Worm (Caenorhabditis elegans): ENCODE results near the gene ZK353.4.

Gene ZK353.4

ce11 chrIII:8417968-8418267, 28.5 kb upstream of the ZK353.4 start, which contains the start of gene sor-1:
Gene sor-1 (plus strand): TSS chrIII:8418168.
- TF ChIP-seq ets-7 (tag; optimal IDR thresholded peaks at IDR 0.05), result no peak
- TF ChIP-seq hmbx-1 (tag; optimal IDR thresholded peaks at IDR 0.05), result no peak
- no peak for TF ChIP-seq scrt-1 (GFP tag; IDR thresholded peaks at IDR 0.05)

DNA sequence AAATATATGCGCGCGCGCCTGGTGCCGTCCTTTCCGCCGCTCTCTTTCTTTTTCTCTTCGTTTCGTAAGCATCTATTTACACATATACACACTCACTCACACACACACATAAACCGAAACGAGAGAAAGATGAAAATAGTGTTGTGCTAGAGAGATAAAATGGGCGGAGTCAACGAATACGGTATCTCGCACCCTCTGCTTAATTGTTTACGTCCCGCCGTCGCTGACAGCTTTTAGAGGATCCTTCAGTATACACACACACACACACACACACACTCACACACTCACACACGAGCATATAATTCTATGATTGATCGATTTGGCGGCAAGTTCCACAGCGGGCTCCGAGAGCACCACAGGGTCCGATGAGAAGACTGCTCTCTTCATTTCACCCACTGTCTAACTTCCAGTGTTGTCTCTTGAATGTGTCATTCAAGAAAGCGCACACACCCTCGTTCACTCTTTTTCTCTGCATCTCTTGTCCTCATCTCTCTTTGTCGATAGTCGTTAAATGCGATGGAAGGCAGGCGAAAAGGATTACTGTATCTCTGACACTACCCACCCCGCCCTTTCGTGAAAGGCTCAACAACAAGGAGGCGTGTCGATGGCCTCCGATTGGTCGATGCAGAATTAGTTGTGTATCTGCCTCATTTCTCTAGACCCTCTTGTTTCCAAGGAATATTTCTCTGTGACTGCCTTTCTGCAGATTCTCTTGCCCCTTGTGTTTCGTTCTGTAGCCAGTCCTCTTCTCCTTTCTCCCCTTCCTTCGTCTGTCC, 27.9 kb upstream of the ZK353.4 start:
- TF ChIP-seq F13C5.2 (tag; optimal IDR thresholded peaks at IDR 0.05) (peak; percentile 15), aly-1 (tag; optimal IDR thresholded peaks at IDR 0.05) (no peak), hmg-4 (GFP tag; optimal IDR thresholded peaks at IDR 0.05) (peak; percentile 47), tbx-37 (GFP tag; conservative IDR thresholded peaks at IDR 0.05) (no peak), pes-1 (GFP tag; IDR thresholded peaks at IDR 0.05) (no peak), ceh-13 (GFP tag; optimal IDR thresholded peaks at IDR 0.05) (no peak), ceh-36 (tag; optimal IDR thresholded peaks at IDR 0.05) (no peak), tbx-11 (GFP tag; IDR thresholded peaks at IDR 0.05) (no peak), flt-1 (GFP tag; IDR thresholded peaks at IDR 0.05) (0 out of 2 replicates have a peak, but pooled peaks have one; percentile 2), ets-7 (tag; optimal IDR thresholded peaks at IDR 0.05) (no peak), ama-1 (optimal IDR thresholded peaks at IDR 0.05) (no peak), hnd-1 (tag; optimal IDR thresholded peaks at IDR 0.05) (no peak), B0310.2 (tag; optimal IDR thresholded peaks at IDR 0.05) (peak; percentile 26), hmbx-1 (tag; optimal IDR thresholded peaks at IDR 0.05) (no peak), tra-4 (tag; optimal IDR thresholded peaks at IDR 0.05) (no peak), sea-1 (GFP tag; conservative IDR thresholded peaks at IDR 0.05) (no peak), scrt-1 (GFP tag; IDR thresholded peaks at IDR 0.05) (no peak)

ce11 chrIII:8416871-8417191, 27.4 kb upstream of the ZK353.4 start:
- TF ChIP-seq aly-1 (tag; optimal IDR thresholded peaks at IDR 0.05) (no peak), tbx-11 (GFP tag; IDR thresholded peaks at IDR 0.05) (no peak), tbx-37 (GFP tag; conservative IDR thresholded peaks at IDR 0.05) (no peak), tra-4 (tag; optimal IDR thresholded peaks at IDR 0.05) (no peak), hmbx-1 (tag; optimal IDR thresholded peaks at IDR 0.05) (no peak), ama-1 (optimal IDR thresholded peaks at IDR 0.05) (no peak), flt-1 (GFP tag; IDR thresholded peaks at IDR 0.05) (no peak), ceh-36 (tag; optimal IDR thresholded peaks at IDR 0.05) (no peak), hmg-4 (GFP tag; optimal IDR thresholded peaks at IDR 0.05) (no peak), sea-1 (GFP tag; conservative IDR thresholded peaks at IDR 0.05) (no peak), ceh-13 (GFP tag; optimal IDR thresholded peaks at IDR 0.05) (no peak), B0310.2 (tag; optimal IDR thresholded peaks at IDR 0.05) (no peak), scrt-1 (GFP tag; IDR thresholded peaks at IDR 0.05) (no peak)

- TF ChIP-seq hmg-4 (GFP tag; optimal IDR thresholded peaks at IDR 0.05) (no peak), pes-1 (GFP tag; IDR thresholded peaks at IDR 0.05) (no peak), sea-1 (GFP tag; conservative IDR thresholded peaks at IDR 0.05) (no peak), tbx-37 (GFP tag; conservative IDR thresholded peaks at IDR 0.05) (no peak), scrt-1 (GFP tag; IDR thresholded peaks at IDR 0.05) (no peak), ceh-13 (GFP tag; optimal IDR thresholded peaks at IDR 0.05) (no peak), ets-7 (tag; optimal IDR thresholded peaks at IDR 0.05) (no peak), aly-1 (tag; optimal IDR thresholded peaks at IDR 0.05) (no peak), B0310.2 (tag; optimal IDR thresholded peaks at IDR 0.05) (no peak), tbx-11 (GFP tag; IDR thresholded peaks at IDR 0.05) (no peak)
Measured at ce11 chrIII:8413501-8413900, 24.1 kb upstream of the ZK353.4 start.

- TF ChIP-seq pes-1 (GFP tag; IDR thresholded peaks at IDR 0.05) (0 out of 2 replicates have a peak, but pooled peaks have one; percentile 43), ceh-13 (GFP tag; optimal IDR thresholded peaks at IDR 0.05) (no peak), hmg-4 (GFP tag; optimal IDR thresholded peaks at IDR 0.05) (peak; percentile 45), flt-1 (GFP tag; IDR thresholded peaks at IDR 0.05) (no peak), F13C5.2 (tag; optimal IDR thresholded peaks at IDR 0.05) (peak; percentile 13)
Measured at ce11 chrIII:8411976-8412375, 22.5 kb upstream of the ZK353.4 start.

- TF ChIP-seq F13C5.2 (tag; optimal IDR thresholded peaks at IDR 0.05) (no peak), hmbx-1 (tag; optimal IDR thresholded peaks at IDR 0.05) (no peak), pes-1 (GFP tag; IDR thresholded peaks at IDR 0.05) (no peak), ceh-36 (tag; optimal IDR thresholded peaks at IDR 0.05) (no peak), aly-1 (tag; optimal IDR thresholded peaks at IDR 0.05) (no peak), ama-1 (optimal IDR thresholded peaks at IDR 0.05) (no peak)
Measured at ce11 chrIII:8410747-8411146, 21.3 kb upstream of the ZK353.4 start.

DNA sequence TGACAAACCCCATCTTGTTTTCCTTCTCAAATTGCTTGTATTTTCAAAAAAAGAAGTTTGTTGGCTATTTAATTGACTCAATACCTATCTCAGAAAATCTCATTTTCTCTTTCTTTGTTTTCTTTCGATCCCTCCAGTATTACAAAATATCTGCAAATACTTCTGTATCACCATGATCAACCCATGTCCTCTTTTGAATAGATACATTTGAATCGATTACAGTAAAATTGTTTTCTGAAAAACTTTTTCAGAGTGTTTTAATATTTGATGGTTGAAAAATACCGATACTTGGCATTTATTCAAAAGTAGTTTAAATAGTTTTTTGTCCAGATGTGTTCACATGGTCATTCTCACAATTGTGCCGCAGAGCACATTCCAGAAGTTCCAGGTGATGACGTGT, 19.7 kb upstream of the ZK353.4 start, which contains the start of gene ZK353.9:
ZK353.9 (plus strand) TSS at position 331 of the 400 bp plus-strand sequence.
- TF ChIP-seq ceh-36 (tag; optimal IDR thresholded peaks at IDR 0.05) (no peak), aly-1 (tag; optimal IDR thresholded peaks at IDR 0.05) (no peak), ama-1 (optimal IDR thresholded peaks at IDR 0.05) (no peak), B0310.2 (tag; optimal IDR thresholded peaks at IDR 0.05) (no peak), tbx-11 (GFP tag; IDR thresholded peaks at IDR 0.05) (no peak), hmg-4 (GFP tag; optimal IDR thresholded peaks at IDR 0.05) (no peak), tbx-37 (GFP tag; conservative IDR thresholded peaks at IDR 0.05) (no peak), ets-7 (tag; optimal IDR thresholded peaks at IDR 0.05) (no peak), hnd-1 (tag; optimal IDR thresholded peaks at IDR 0.05) (no peak)

- no peak for TF ChIP-seq ets-7 (tag; optimal IDR thresholded peaks at IDR 0.05)
- no peak for TF ChIP-seq flt-1 (GFP tag; IDR thresholded peaks at IDR 0.05)
- TF ChIP-seq sea-1 (GFP tag; conservative IDR thresholded peaks at IDR 0.05), result no peak
- no peak for TF ChIP-seq scrt-1 (GFP tag; IDR thresholded peaks at IDR 0.05)
- TF ChIP-seq tra-4 (tag; optimal IDR thresholded peaks at IDR 0.05), result no peak
- TF ChIP-seq tbx-11 (GFP tag; IDR thresholded peaks at IDR 0.05), result no peak
- TF ChIP-seq B0310.2 (tag; optimal IDR thresholded peaks at IDR 0.05), result no peak
- TF ChIP-seq ceh-36 (tag; optimal IDR thresholded peaks at IDR 0.05), result no peak
- TF ChIP-seq ama-1 (optimal IDR thresholded peaks at IDR 0.05), result no peak
- no peak for TF ChIP-seq hmg-4 (GFP tag; optimal IDR thresholded peaks at IDR 0.05)
- no peak for TF ChIP-seq pes-1 (GFP tag; IDR thresholded peaks at IDR 0.05)
- no peak for TF ChIP-seq F13C5.2 (tag; optimal IDR thresholded peaks at IDR 0.05)
- TF ChIP-seq hmbx-1 (tag; optimal IDR thresholded peaks at IDR 0.05), result no peak
- no peak for TF ChIP-seq ceh-13 (GFP tag; optimal IDR thresholded peaks at IDR 0.05)
- TF ChIP-seq tbx-37 (GFP tag; conservative IDR thresholded peaks at IDR 0.05), result no peak
- no peak for TF ChIP-seq aly-1 (tag; optimal IDR thresholded peaks at IDR 0.05)
- TF ChIP-seq hnd-1 (tag; optimal IDR thresholded peaks at IDR 0.05), result no peak
Measured at ce11 chrIII:8405449-8405962, 16.1 kb upstream of the ZK353.4 start, which contains the start of the genes ubxn-4 and cyy-1. Gene ubxn-4 (minus strand): TSS chrIII:8405562. Gene cyy-1 (plus strand): TSS chrIII:8405874.
